Fruit fly (Drosophila melanogaster) whole organism, embryonic: ENCODE measurements around the gene Papss.

Source experiments
- Ada2b ChIP-seq: fragments of 200-800 bp; sonication (Bioruptor generic); IDR thresholded peaks from 2 replicates; pipeline ENCODE4 v1.3.6; 2022; ENCODE audit warnings: missing biosample characterization, missing genetic modification characterization
- CG11695 ChIP-seq: fragments of 200-800 bp; sonication (Bioruptor generic); IDR thresholded peaks from 3 replicates; pipeline ENCODE4 v1.3.6; 2022; ENCODE audit warnings: missing biosample characterization, missing genetic modification characterization
- CG12744 ChIP-seq: fragments of 200-800 bp; sonication (Bioruptor generic); optimal IDR thresholded peaks from 2 replicates; lab custom pipeline; 2016; ENCODE audit warnings: missing biosample characterization, missing genetic modification characterization
- CG13424 ChIP-seq: fragments of 200-800 bp; sonication (Bioruptor generic); optimal IDR thresholded peaks from 2 replicates; lab custom pipeline; 2019; ENCODE audit warnings: missing biosample characterization, mild to moderate bottlenecking, missing genetic modification characterization, moderate library complexity
- CG15479 ChIP-seq: fragments of 200-800 bp; sonication (Bioruptor generic); optimal IDR thresholded peaks from 3 replicates; lab custom pipeline; 2019; ENCODE audit warnings: missing biosample characterization, mild to moderate bottlenecking, missing genetic modification characterization, moderate library complexity
- CG17361 ChIP-seq: fragments of 200-800 bp; sonication (Bioruptor generic); IDR thresholded peaks from 3 replicates; pipeline ENCODE4 v1.3.6; 2022; ENCODE audit warnings: missing biosample characterization, missing genetic modification characterization
- CG17385 ChIP-seq: fragments of 200-800 bp; sonication (Bioruptor generic); optimal IDR thresholded peaks from 3 replicates; lab custom pipeline; 2018; ENCODE audit warnings: missing biosample characterization, mild to moderate bottlenecking, missing genetic modification characterization
- CG17829 ChIP-seq: fragments of 200-800 bp; optimal IDR thresholded peaks from 2 replicates; lab custom pipeline; 2019; ENCODE audit warnings: missing biosample characterization, mild to moderate bottlenecking, missing genetic modification characterization, moderate library complexity
- CG18599 ChIP-seq: fragments of 200-800 bp; sonication (Bioruptor generic); optimal IDR thresholded peaks from 3 replicates; lab custom pipeline; 2017; ENCODE audit warnings: missing biosample characterization, missing genetic modification characterization, mild to moderate bottlenecking, moderate library complexity, missing genetic modification reagents
- CG2116 ChIP-seq: fragments of 200-800 bp; sonication (Bioruptor generic); optimal IDR thresholded peaks from 3 replicates; lab custom pipeline; 2018; ENCODE audit warnings: missing biosample characterization, mild to moderate bottlenecking, missing genetic modification characterization
- CG31441 ChIP-seq: fragments of 200-800 bp; sonication (Bioruptor generic); IDR thresholded peaks from 2 replicates; pipeline ENCODE4 v1.3.6; 2022; ENCODE audit warnings: missing biosample characterization, missing genetic modification characterization
- CG3847 ChIP-seq: fragments of 200-800 bp; sonication (Bioruptor generic); IDR thresholded peaks from 2 replicates; pipeline ENCODE4 v1.3.6; 2022; ENCODE audit warnings: missing biosample characterization, missing genetic modification characterization
- CG3995 ChIP-seq: fragments of 200-800 bp; sonication (Bioruptor generic); optimal IDR thresholded peaks from 3 replicates; lab custom pipeline; 2016; ENCODE audit warnings: missing biosample characterization, missing genetic modification characterization
- CG5180 ChIP-seq: fragments of 200-800 bp; sonication (Bioruptor generic); optimal IDR thresholded peaks from 3 replicates; lab custom pipeline; 2017; ENCODE audit warnings: missing biosample characterization, missing genetic modification characterization, mild to moderate bottlenecking, moderate library complexity, missing genetic modification reagents
- CG6254 ChIP-seq: fragments of 200-800 bp; sonication (Bioruptor generic); optimal IDR thresholded peaks from 3 replicates; lab custom pipeline; 2017; ENCODE audit warnings: mild to moderate bottlenecking, missing biosample characterization, missing genetic modification reagents, missing genetic modification characterization
- CG6791 ChIP-seq: fragments of 200-800 bp; sonication (Bioruptor generic); IDR thresholded peaks from 3 replicates; pipeline ENCODE4 v1.3.6; 2022; ENCODE audit warnings: missing biosample characterization, missing genetic modification characterization; ENCODE audit not compliant: partially characterized antibody
- CG7786 ChIP-seq: fragments of 200-800 bp; sonication (Bioruptor generic); optimal IDR thresholded peaks from 2 replicates; lab custom pipeline; 2016; ENCODE audit warnings: missing biosample characterization, missing genetic modification characterization
- CG8388 ChIP-seq: fragments of 200-800 bp; sonication (Bioruptor generic); optimal IDR thresholded peaks from 2 replicates; lab custom pipeline; 2019; ENCODE audit warnings: missing biosample characterization, mild to moderate bottlenecking, missing genetic modification characterization, moderate library complexity
- CG9727 ChIP-seq: fragments of 200-800 bp; sonication (Bioruptor generic); optimal IDR thresholded peaks from 3 replicates; lab custom pipeline; 2017; ENCODE audit warnings: missing biosample characterization, mild to moderate bottlenecking, missing genetic modification characterization
- CG9876 ChIP-seq: fragments of 200-800 bp; sonication (Bioruptor generic); optimal IDR thresholded peaks from 2 replicates; lab custom pipeline; 2016; ENCODE audit warnings: missing biosample characterization, missing genetic modification characterization
- CHES-1-like ChIP-seq: fragments of 200-800 bp; sonication (Bioruptor generic); optimal IDR thresholded peaks from 2 replicates; lab custom pipeline; 2016; ENCODE audit warnings: missing biosample characterization, missing genetic modification characterization
- D ChIP-seq, 2 experiments: fragments of 200-800 bp in 1 of 2; fragments of >200 bp in 1 of 2; sonication (Bioruptor generic) in 1 of 2; optimal IDR thresholded peaks; 2 replicates in 1 of 2; 3 replicates in 1 of 2; lab custom pipeline; 2017; ENCODE audit warnings: mild to moderate bottlenecking in 1 of 2, missing biosample characterization in 1 of 2, missing genetic modification characterization in 1 of 2, missing genetic modification reagents in 1 of 2
- Dll ChIP-seq: fragments of 200-800 bp; sonication (Bioruptor generic); IDR thresholded peaks from 4 replicates; pipeline ENCODE4 v1.3.6; 2022; ENCODE audit warnings: missing biosample characterization, missing genetic modification characterization; ENCODE audit not compliant: partially characterized antibody
- HLHmδ ChIP-seq: fragments of 200-800 bp; sonication (Bioruptor generic); optimal IDR thresholded peaks from 2 replicates; lab custom pipeline; 2018; ENCODE audit warnings: missing biosample characterization, mild to moderate bottlenecking, missing genetic modification characterization, moderate library complexity
- Hsf ChIP-seq: fragments of 200-800 bp; sonication (Bioruptor generic); optimal IDR thresholded peaks from 3 replicates; lab custom pipeline; 2016; ENCODE audit warnings: missing biosample characterization, missing genetic modification characterization
- MESR4 ChIP-seq: fragments of 200-800 bp; sonication (Bioruptor generic); optimal IDR thresholded peaks from 2 replicates; lab custom pipeline; 2018; ENCODE audit warnings: missing biosample characterization, mild to moderate bottlenecking, missing genetic modification characterization, moderate library complexity
- Med ChIP-seq: fragments of 200-800 bp; sonication (Bioruptor generic); peaks from one replicate; lab custom pipeline; 2016; ENCODE audit warnings: missing biosample characterization, missing genetic modification characterization, mild to moderate bottlenecking, inconsistent platforms, moderate library complexity
- Myb ChIP-seq: fragments of 200-800 bp; sonication (Bioruptor generic); optimal IDR thresholded peaks from 2 replicates; lab custom pipeline; 2016; ENCODE audit warnings: missing biosample characterization, missing genetic modification characterization
- Side ChIP-seq: fragments of 200-800 bp; sonication (Bioruptor generic); optimal IDR thresholded peaks from 2 replicates; lab custom pipeline; 2016; ENCODE audit warnings: missing biosample characterization, missing genetic modification characterization
- Sox100B ChIP-seq: fragments of 200-800 bp; sonication (Bioruptor generic); optimal IDR thresholded peaks from 3 replicates; lab custom pipeline; 2018; ENCODE audit warnings: missing biosample characterization, mild to moderate bottlenecking, missing genetic modification characterization
- Xbp1 ChIP-seq: fragments of 200-800 bp; sonication (Bioruptor generic); optimal IDR thresholded peaks from 3 replicates; lab custom pipeline; 2016; ENCODE audit warnings: missing biosample characterization, mild to moderate bottlenecking, missing genetic modification characterization
- ato ChIP-seq: fragments of 200-800 bp; sonication (Bioruptor generic); IDR thresholded peaks from 2 replicates; pipeline ENCODE4 v1.3.6; 2022; ENCODE audit warnings: missing biosample characterization, missing genetic modification characterization; ENCODE audit not compliant: partially characterized antibody
- az2 ChIP-seq: fragments of 200-800 bp; sonication (Bioruptor generic); optimal IDR thresholded peaks from 3 replicates; lab custom pipeline; 2016; ENCODE audit warnings: missing biosample characterization, missing genetic modification characterization
- gem ChIP-seq: fragments of 200-800 bp; sonication (Bioruptor generic); optimal IDR thresholded peaks from 2 replicates; lab custom pipeline; 2019; ENCODE audit warnings: missing biosample characterization, mild to moderate bottlenecking, missing genetic modification characterization, moderate library complexity
- grau ChIP-seq: fragments of 200-800 bp; optimal IDR thresholded peaks from 3 replicates; lab custom pipeline; 2019; ENCODE audit warnings: missing biosample characterization, mild to moderate bottlenecking, missing genetic modification characterization, moderate library complexity
- h ChIP-seq: fragments of >200 bp; optimal IDR thresholded peaks from 2 replicates; lab custom pipeline; 2017
- kah ChIP-seq: fragments of 200-800 bp; sonication (Bioruptor generic); optimal IDR thresholded peaks from 2 replicates; lab custom pipeline; 2018; ENCODE audit warnings: missing biosample characterization, mild to moderate bottlenecking, missing genetic modification characterization
- lab ChIP-seq: fragments of 200-800 bp; sonication (Bioruptor generic); optimal IDR thresholded peaks from 3 replicates; lab custom pipeline; 2017; ENCODE audit warnings: missing biosample characterization, missing genetic modification characterization, mild to moderate bottlenecking, moderate library complexity, missing genetic modification reagents
- lbe ChIP-seq: fragments of 200-800 bp; sonication (Bioruptor generic); optimal IDR thresholded peaks from 2 replicates; lab custom pipeline; 2016; ENCODE audit warnings: missing biosample characterization, mild to moderate bottlenecking, missing genetic modification characterization
- mirr ChIP-seq: fragments of 200-800 bp; sonication (Bioruptor generic); optimal IDR thresholded peaks from 3 replicates; lab custom pipeline; 2018; ENCODE audit warnings: missing biosample characterization, mild to moderate bottlenecking, missing genetic modification characterization
- oc ChIP-seq: fragments of 200-800 bp; sonication (Bioruptor generic); optimal IDR thresholded peaks from 2 replicates; lab custom pipeline; 2018; ENCODE audit warnings: missing biosample characterization, mild to moderate bottlenecking, missing genetic modification characterization, moderate library complexity
- rib ChIP-seq: fragments of 200-800 bp; sonication (Bioruptor generic); IDR thresholded peaks from 2 replicates; pipeline ENCODE4 v1.3.6; 2022; ENCODE audit warnings: missing biosample characterization, missing genetic modification characterization
- sug ChIP-seq: fragments of 200-800 bp; optimal IDR thresholded peaks from 2 replicates; lab custom pipeline; 2019; ENCODE audit warnings: missing biosample characterization, mild to moderate bottlenecking, missing genetic modification characterization, moderate library complexity
- tin ChIP-seq: fragments of 200-800 bp; sonication (Bioruptor generic); optimal IDR thresholded peaks from 3 replicates; lab custom pipeline; 2016; ENCODE audit warnings: missing biosample characterization, missing genetic modification characterization
- trh ChIP-seq: fragments of 200-800 bp; sonication (Bioruptor generic); optimal IDR thresholded peaks from 2 replicates; lab custom pipeline; 2016; ENCODE audit warnings: missing biosample characterization, missing genetic modification characterization
- tx ChIP-seq: fragments of 200-800 bp; sonication (Bioruptor generic); optimal IDR thresholded peaks from 2 replicates; lab custom pipeline; 2016; ENCODE audit warnings: missing biosample characterization, missing genetic modification characterization
- zen ChIP-seq: fragments of 200-800 bp; sonication (Bioruptor generic); optimal IDR thresholded peaks from 3 replicates; lab custom pipeline; 2018; ENCODE audit warnings: missing biosample characterization, mild to moderate bottlenecking, missing genetic modification characterization, moderate library complexity
- zfh1 ChIP-seq: fragments of 200-800 bp; sonication (Bioruptor generic); IDR thresholded peaks from 3 replicates; pipeline ENCODE4 v1.3.6; 2022; ENCODE audit warnings: missing biosample characterization, missing genetic modification characterization

Gene Papss

DNA sequence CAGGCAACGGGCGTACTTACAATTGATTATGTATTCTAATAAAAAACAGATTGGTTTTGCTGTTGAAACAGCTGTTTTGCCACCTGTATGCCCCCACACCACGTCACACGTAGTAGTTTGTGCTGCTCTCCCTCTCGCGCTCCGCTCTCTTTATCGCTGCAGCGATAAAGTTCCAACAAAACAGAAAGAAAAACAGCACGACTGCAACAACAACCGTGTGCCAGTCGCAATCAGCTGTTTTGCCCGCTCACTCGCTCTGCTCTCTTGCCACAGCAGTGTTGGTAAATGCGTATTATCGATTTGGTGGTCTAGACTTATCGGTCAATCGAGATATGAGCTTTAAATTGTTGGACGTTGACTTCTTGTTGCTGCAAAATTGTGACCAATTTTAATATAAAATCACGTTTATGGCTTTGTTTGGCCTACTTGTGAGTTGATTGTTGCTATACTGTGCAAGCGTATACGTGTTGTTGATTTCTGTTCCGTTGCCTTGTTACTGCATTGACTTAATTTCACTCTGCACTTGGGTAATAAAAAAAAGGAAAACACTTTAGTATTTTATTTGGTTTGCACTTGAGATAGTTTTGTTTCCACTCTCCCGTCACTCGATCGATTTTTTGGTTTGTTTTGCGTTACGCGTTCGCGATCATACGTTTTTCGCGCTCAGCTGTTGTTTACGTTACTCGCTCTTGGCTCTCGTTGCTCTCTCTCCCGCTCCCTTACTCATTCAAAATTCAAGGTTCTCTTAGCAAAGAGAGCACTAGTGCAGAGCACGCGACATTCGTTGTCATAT is 52.0 kb downstream of the Papss start (continued):
- TF ChIP-seq sug (tag; lab: Kevin White, UChicago) (peak; percentile 37), mirr (GFP tag; lab: Kevin White, UChicago) (peak; percentile 1), Xbp1 (GFP tag; lab: Kevin White, UChicago) (peak; percentile 64), CG13424 (tag; lab: Kevin White, UChicago) (peak; percentile 7), CG6254 (GFP tag; lab: Kevin White, UChicago) (peak; percentile 7), Hsf (GFP tag; lab: Kevin White, UChicago) (peak; percentile 15), oc (no peak), kah (GFP tag; lab: Kevin White, UChicago) (peak; percentile 89), MESR4 (GFP tag; lab: Kevin White, UChicago) (peak; percentile 11), CG17361 (GFP tag; lab: Robert Waterston, UW) (0 out of 3 replicates have a peak, but pooled peaks have one; percentile 23), Side (peak; percentile 30), Dll (peak; percentile 37; the same call in 1 of the 4 replicates), D (optimal IDR thresholded peaks at IDR 0.05; lab: Kevin White, UChicago) (peak; percentile 24), D (GFP tag; optimal IDR thresholded peaks at IDR 0.05; lab: Kevin White, UChicago) (no peak), CHES-1-like (peak; percentile 28), Ada2b (GFP tag; lab: Robert Waterston, UW) (no peak), gem (tag; lab: Kevin White, UChicago) (peak; percentile 40), trh (no peak), CG5180 (peak; percentile 21), CG8388 (GFP tag; lab: Kevin White, UChicago) (peak; percentile 10), az2 (peak; percentile 10), CG7786 (GFP tag; lab: Kevin White, UChicago) (peak; percentile 21), HLHmδ (GFP tag; lab: Kevin White, UChicago) (peak; percentile 51), zen (tag; lab: Kevin White, UChicago) (no peak), CG15479 (no peak), tin (GFP tag; lab: Kevin White, UChicago) (peak; percentile 34), Sox100B (GFP tag; lab: Kevin White, UChicago) (no peak), CG18599 (peak; percentile 57), ato (GFP tag; lab: Robert Waterston, UW) (no peak), CG9876 (GFP tag; lab: Kevin White, UChicago) (no peak), CG12744 (peak; percentile 27), Med (peak; percentile 83), CG3995 (GFP tag; lab: Kevin White, UChicago) (peak; percentile 75), rib (GFP tag; lab: Robert Waterston, UW) (no peak), CG17829 (tag; lab: Kevin White, UChicago) (peak; percentile 23), Myb (GFP tag; lab: Kevin White, UChicago) (peak; percentile 57), grau (tag; lab: Kevin White, UChicago) (peak; percentile 24), CG31441 (GFP tag; lab: Robert Waterston, UW) (0 out of 2 replicates have a peak, but pooled peaks have one; percentile 34), CG9727 (GFP tag; lab: Kevin White, UChicago) (peak; percentile 46), zfh1 (GFP tag; lab: Robert Waterston, UW) (0 out of 3 replicates have a peak, but pooled peaks have one; percentile 6), lbe (peak; percentile 19), CG11695 (GFP tag; lab: Robert Waterston, UW) (peak; percentile 33; the same call in 1 of the 3 replicates), CG3847 (GFP tag; lab: Robert Waterston, UW) (peak; percentile 17; the same call in 1 of the 2 replicates), CG6791 (peak; percentile 56; the same call in 1 of the 3 replicates), CG2116 (GFP tag; lab: Kevin White, UChicago) (peak; percentile 61), CG17385 (GFP tag; lab: Kevin White, UChicago) (peak; percentile 26), lab (peak; percentile 33), tx (GFP tag; lab: Kevin White, UChicago) (peak; percentile 3), h (lab: Kevin White, UChicago) (no peak)
